Fruit fly (Drosophila melanogaster) whole organism, adult: ENCODE data around the gene CG33060.

Experiments used
- CG11617 ChIP-seq: fragments of 200-800 bp; sonication (Bioruptor generic); optimal IDR thresholded peaks from 2 replicates; lab custom pipeline; 2017; ENCODE audit warnings: mild to moderate bottlenecking, missing biosample characterization, missing genetic modification reagents, missing genetic modification characterization
- CG14711 ChIP-seq: fragments of 200-800 bp; sonication (Bioruptor generic); optimal IDR thresholded peaks from 2 replicates; lab custom pipeline; 2018; ENCODE audit warnings: missing biosample characterization, mild to moderate bottlenecking, missing genetic modification characterization, moderate library complexity
- CG7101 ChIP-seq: fragments of 200-800 bp; sonication (Bioruptor generic); optimal IDR thresholded peaks from 2 replicates; lab custom pipeline; 2018; ENCODE audit warnings: missing biosample characterization, mild to moderate bottlenecking, missing genetic modification characterization, moderate library complexity
- Clk ChIP-seq: fragments of 200-800 bp; sonication (Bioruptor generic); optimal IDR thresholded peaks from 2 replicates; lab custom pipeline; 2017; ENCODE audit warnings: missing biosample characterization, missing genetic modification characterization
- Crg-1 ChIP-seq: fragments of 200-800 bp; sonication (Bioruptor generic); optimal IDR thresholded peaks from 2 replicates; lab custom pipeline; 2016; ENCODE audit warnings: missing biosample characterization, missing genetic modification characterization
- Hr96 ChIP-seq: fragments of 200-800 bp; sonication (Bioruptor generic); optimal IDR thresholded peaks from 2 replicates; lab custom pipeline; 2016; ENCODE audit warnings: missing biosample characterization, missing genetic modification characterization
- tj ChIP-seq: fragments of 200-800 bp; sonication (Bioruptor generic); optimal IDR thresholded peaks from 3 replicates; lab custom pipeline; 2017; ENCODE audit warnings: missing biosample characterization, mild to moderate bottlenecking, missing genetic modification characterization, moderate library complexity

- no peak for TF ChIP-seq CG7101 (tag; lab: Kevin White, UChicago)
- no peak for TF ChIP-seq CG11617 (GFP tag; lab: Kevin White, UChicago)
- no peak for TF ChIP-seq Crg-1 (GFP tag; lab: Kevin White, UChicago)
- no peak for TF ChIP-seq CG14711
- TF ChIP-seq Clk (GFP tag; lab: Kevin White, UChicago): no peak
- TF ChIP-seq Hr96 (GFP tag; lab: Kevin White, UChicago): no peak
- TF ChIP-seq tj (GFP tag; lab: Kevin White, UChicago): no peak
These were observed 17.1 kb downstream of the CG33060 start, which contains the start of gene mRpS34 for dm6 chr3L:16347914-16348313.
